Worm (Caenorhabditis elegans) whole organism, dauer: Measurements from ENCODE around the gene T11F8.5.

ENCODE experiments used
- unc-62 ChIP-seq: sonication (generic microtip); optimal IDR thresholded peaks from 2 replicates; lab custom pipeline; 2017; ENCODE audit warnings: missing biosample characterization, missing genetic modification reagents, missing genetic modification characterization

T11F8.5 gene

DNA sequence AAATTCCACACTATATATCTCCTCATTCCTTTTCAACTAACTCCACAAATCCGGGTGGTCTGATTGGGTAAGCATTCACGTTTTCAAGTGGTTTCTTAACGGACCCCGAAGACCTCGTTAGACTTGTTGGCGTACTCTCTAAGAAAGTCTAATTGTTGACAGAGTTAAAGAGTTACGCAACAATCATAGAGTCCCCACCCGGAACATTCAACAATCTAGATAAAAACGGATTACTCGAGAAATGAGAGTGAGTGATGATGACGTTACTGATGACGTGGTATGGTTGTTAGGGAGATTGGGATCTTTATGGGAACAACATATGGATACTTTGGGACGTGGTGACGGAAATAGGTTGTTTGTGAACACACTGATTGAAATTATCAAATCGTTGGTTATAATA is 19.8 kb downstream of the T11F8.5 start:
- no peak for TF ChIP-seq unc-62 (GFP tag; lab: Kevin White, UChicago)

DNA sequence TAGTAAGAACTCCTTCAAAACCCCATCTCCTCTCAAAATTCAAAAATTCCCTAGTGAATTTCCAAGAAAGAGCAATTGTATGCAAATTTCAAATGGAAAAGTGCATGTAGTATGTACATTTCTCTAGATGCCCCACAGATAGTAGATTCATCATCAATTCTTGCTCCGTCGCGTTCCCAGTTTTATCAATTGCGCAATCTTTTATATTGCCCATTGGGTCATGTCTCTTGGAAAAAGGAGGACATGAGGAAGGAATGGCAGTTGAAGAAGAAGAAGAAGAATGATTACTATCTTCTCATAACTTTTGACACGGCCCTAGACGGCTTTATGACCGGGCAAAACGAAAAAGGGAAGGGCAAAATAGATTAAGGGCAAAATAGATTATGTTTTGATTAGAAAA is 23.8 kb downstream of the T11F8.5 start:
- no peak for TF ChIP-seq unc-62 (GFP tag; lab: Kevin White, UChicago)

DNA sequence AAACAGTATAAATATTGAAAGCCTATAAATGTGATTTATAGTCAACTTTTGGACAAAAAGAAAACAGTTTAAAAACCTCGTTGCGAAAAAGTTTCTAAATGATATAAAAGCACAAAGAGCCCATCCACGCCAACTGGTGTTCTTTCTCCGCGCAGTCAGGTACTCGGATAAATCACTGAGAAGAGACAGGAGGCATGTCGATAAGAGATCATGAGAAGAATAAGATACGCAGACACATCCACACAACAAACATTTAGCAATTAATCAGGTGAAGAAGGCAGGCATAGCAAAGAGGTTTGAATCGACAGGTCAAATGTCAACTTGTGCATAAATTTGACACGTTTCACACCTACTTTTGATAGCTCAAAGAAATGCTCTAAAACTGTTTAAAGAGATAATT is 24.9 kb downstream of the T11F8.5 start:
- no peak for TF ChIP-seq unc-62 (GFP tag; lab: Kevin White, UChicago)

DNA sequence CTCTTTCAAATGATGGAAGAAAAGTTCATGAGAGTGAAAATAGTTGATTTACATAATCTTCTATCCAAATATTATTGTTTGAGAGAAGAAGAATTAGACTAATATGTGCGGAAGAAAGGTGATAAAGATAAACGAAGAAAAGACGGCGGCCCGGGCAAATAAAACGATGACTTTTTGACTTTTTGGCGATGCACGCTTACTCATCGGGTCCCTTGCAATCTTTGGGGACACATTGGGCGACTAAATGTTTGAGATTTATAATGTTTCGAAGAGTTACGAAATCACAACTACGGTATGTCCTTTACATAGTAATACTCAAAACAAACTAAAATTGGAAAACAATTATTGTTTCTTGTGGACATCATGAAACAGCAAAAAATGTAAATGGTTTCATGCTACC is 32.0 kb downstream of the T11F8.5 start:
- TF ChIP-seq unc-62 (GFP tag; lab: Kevin White, UChicago) = no peak

DNA sequence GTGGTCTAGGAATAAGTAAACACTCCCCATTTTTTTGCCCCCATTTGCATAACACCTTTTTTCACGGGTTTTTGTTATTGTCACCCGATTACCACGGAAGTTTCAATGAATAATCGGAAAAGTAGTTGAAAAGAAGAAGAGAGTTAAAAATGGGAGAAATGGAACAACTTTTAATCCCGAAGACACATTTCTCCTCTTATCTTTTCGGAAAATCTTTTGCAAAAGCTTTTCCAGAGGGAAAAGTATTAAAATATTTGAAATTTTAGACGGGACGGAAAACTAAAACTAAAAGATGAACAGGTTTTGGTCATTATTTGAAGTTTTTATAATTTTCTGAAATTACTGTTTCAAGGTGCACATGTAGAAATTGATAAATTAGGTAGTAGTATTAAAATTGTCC is 36.2 kb downstream of the T11F8.5 start:
- TF ChIP-seq unc-62 (GFP tag; lab: Kevin White, UChicago) = no peak

DNA sequence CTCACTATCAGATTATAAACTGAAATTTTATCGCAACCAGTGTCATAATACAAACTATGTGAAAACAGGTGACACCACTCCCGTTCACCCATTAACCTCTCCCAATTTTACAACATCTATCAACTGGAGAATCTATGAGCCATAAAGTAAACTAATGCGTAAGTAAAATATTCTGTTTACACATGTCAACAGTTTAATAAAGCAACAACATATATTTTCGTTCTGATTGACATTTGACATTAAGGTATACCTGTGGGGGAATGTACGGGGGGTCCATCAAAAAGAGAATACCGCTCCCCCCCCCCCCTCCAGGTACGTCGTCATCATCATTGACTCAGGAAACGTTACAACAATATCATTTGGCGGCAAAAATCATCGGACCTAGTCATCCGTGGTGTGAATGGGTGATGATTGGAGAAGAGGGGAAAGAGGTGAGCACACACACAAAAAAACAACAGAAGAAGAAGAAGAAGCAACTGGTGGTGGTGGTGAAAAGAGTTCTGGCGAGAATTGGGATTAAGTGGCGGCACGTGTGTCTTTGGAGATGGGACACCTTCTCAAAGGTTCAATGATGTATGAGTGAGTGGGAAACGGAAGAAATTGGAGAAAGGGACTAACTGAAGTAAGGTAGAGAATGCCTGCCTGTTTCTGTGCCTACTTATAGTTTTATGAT is 44.0 kb downstream of the T11F8.5 start:
- TF ChIP-seq unc-62 (GFP tag; lab: Kevin White, UChicago) = no peak

DNA sequence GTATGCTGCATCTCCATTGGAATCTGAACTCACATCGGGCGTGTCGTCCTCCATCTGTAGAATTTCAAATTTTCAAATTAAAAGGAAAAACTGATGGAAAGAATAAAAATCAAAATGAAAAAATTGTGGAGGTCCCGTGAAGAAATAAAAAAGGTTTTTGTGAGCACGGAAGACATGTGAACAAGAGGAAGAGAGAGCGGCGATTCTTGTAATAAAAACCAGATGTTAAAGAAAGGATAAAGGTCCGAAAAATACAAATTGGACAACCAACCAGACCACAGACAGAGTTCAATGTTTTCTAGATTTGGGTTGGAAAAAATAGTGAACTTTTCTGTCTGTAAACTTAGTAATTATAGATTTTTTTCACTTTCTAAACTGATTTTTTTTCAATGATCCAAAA is 45.5 kb downstream of the T11F8.5 start, which contains the start of gene unc-5:
unc-5 (minus strand) TSS at position 54 of the 400 bp plus-strand sequence.
- no peak for TF ChIP-seq unc-62 (GFP tag; lab: Kevin White, UChicago)

DNA sequence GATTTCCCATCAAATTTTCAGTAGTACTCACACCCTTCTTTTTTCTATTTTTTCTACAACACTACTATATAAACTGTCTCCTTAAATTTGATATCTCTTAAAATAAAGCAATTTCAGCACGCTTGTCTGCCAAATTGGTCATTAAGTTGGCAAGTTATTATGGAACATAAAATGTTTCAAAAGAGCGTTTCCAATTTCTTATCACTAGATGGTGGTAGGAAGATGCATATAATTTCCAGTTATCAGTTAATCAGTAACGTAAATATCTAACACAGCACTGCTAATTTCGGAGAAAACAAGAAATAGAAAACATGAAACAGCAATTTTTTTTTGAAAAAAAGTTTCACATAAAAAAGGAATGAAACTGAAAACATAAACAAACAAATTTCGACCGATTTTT is 48.2 kb downstream of the T11F8.5 start:
- TF ChIP-seq unc-62 (GFP tag; lab: Kevin White, UChicago) = no peak

DNA sequence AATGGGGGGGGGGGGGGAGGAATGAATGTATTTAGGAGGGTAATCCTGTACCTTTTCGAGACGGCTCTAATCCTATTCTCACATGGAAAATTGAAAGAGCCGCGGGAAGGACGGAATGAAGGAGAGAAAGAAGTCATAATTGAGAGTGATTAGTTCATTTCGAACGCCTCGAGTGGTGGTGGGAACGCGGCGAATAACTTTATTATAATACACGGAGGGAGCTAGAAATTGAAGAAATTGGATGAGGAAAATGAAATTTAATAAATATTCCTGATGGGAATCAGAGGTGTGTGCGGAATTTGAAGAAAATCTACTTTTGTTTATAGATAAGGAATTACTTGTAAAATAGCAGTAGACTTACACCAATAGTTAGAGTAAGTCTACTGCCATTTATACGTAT is 50.7 kb downstream of the T11F8.5 start:
- no peak for TF ChIP-seq unc-62 (GFP tag; lab: Kevin White, UChicago)
